Worm (Caenorhabditis elegans): ENCODE results near the gene C35C5.10.

ce11 chrX:11558156-11558555 lies 2.1 kb downstream of the C35C5.10 start:
- TF ChIP-seq mel-28 (tag; optimal IDR thresholded peaks at IDR 0.05; ENCODE audit: borderline replicate concordance) (no peak), lsl-1 (GFP tag; optimal IDR thresholded peaks at IDR 0.05) (no peak), F55B11.4 (tag; optimal IDR thresholded peaks at IDR 0.05; ENCODE audit: borderline replicate concordance, insufficient read depth) (no peak), dpl-1 (GFP tag; optimal IDR thresholded peaks at IDR 0.05) (no peak), ama-1 (optimal IDR thresholded peaks at IDR 0.05) (no peak), ama-1 (GFP tag; optimal IDR thresholded peaks at IDR 0.05) (no peak), snpc-4 (GFP tag; optimal IDR thresholded peaks at IDR 0.05) (no peak), snpc-4 (tag; optimal IDR thresholded peaks at IDR 0.05) (no peak), pha-4 (tag; optimal IDR thresholded peaks at IDR 0.05) (no peak), K12H6.12 (tag; optimal IDR thresholded peaks at IDR 0.05) (no peak), nhr-27 (tag; optimal IDR thresholded peaks at IDR 0.05) (no peak), nfya-1 (tag; optimal IDR thresholded peaks at IDR 0.05; ENCODE audit: borderline replicate concordance, insufficient read depth) (no peak), ztf-28 (GFP tag; IDR thresholded peaks at IDR 0.05) (no peak), Y53G8AR.9 (GFP tag; conservative IDR thresholded peaks at IDR 0.05) (no peak), him-1 (tag; optimal IDR thresholded peaks at IDR 0.05) (no peak), F49E8.2 (tag; optimal IDR thresholded peaks at IDR 0.05; ENCODE audit: insufficient read depth) (no peak)

All from whole organism, young adult.